Worm (Caenorhabditis elegans) whole organism, midembryonic: ENCODE data around the gene ubh-1.

ENCODE experiments used
- klf-2 ChIP-seq: fragments of 200-800 bp; sonication (Bioruptor generic); conservative IDR thresholded peaks from 2 replicates; pipeline ENCODE4 v1.3.6; 2022; ENCODE audit warnings: missing genetic modification reagents, missing genetic modification characterization, missing compliant biosample characterization
- ref-1 ChIP-seq: fragments of 200-800 bp; sonication (Bioruptor generic); conservative IDR thresholded peaks from 2 replicates; pipeline ENCODE4 v1.3.6; 2022; ENCODE audit warnings: missing genetic modification reagents, missing genetic modification characterization, missing compliant biosample characterization
- tab-1 ChIP-seq: fragments of 200-800 bp; sonication (Bioruptor generic); IDR thresholded peaks from 2 replicates; pipeline ENCODE4 v1.3.6; 2022; ENCODE audit warnings: missing genetic modification characterization, missing compliant biosample characterization
- ztf-23 ChIP-seq: fragments of 200-800 bp; sonication (Bioruptor generic); IDR thresholded peaks from 2 replicates; pipeline ENCODE4 v1.3.6; 2022; ENCODE audit warnings: missing genetic modification reagents, missing genetic modification characterization, missing compliant biosample characterization
- ztf-29 ChIP-seq: fragments of 200-800 bp; sonication (Bioruptor generic); IDR thresholded peaks from 2 replicates; pipeline ENCODE4 v1.3.6; 2022; ENCODE audit warnings: missing genetic modification reagents, missing genetic modification characterization, missing compliant biosample characterization

DNA sequence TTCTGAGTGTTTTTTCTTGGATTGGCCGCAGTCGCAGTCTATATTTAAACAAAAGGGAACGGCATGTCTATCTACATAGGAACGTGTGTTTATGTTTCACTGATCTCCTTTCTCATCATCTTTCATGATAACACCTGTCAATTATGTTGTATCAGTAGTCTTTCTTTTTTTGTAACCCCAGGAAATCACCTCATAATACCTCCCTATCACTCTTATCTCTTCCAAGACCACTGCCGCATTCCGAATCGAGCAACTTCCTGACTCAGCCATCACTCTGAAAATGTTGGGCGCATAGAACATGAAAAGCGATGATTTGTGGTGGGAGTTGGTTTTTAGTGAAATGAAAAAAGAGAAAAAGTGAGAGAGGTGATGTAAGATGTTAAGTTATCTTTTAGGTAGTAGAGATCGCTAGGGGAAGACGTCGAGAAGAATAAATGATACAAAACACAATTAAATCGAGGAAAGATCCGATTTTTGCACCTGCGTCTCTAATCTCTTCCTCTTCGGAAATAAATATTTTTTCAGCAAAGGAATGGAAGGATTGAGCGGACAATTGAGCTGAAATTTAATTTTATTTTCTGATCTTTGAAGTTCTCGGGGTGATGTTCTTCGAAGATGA lies 11.8 kb upstream of the ubh-1 start:
- TF ChIP-seq klf-2 (GFP tag; lab: Robert Waterston, UW): no peak
- no peak for TF ChIP-seq ztf-29
- no peak for TF ChIP-seq ztf-23 (GFP tag; lab: Robert Waterston, UW)
- no peak for TF ChIP-seq ref-1 (GFP tag; lab: Robert Waterston, UW)
- no peak for TF ChIP-seq tab-1
